Fruit fly (Drosophila melanogaster) whole organism, embryonic: ENCODE data around the gene Polr3G.

Experiments used
- Bgb ChIP-seq: fragments of 200-800 bp; sonication (Bioruptor generic); IDR thresholded peaks from 2 replicates; pipeline ENCODE4 v1.3.6; 2022; ENCODE audit warnings: missing biosample characterization, missing genetic modification characterization; ENCODE audit not compliant: partially characterized antibody
- CG10209 ChIP-seq: fragments of 200-800 bp; sonication (Bioruptor generic); optimal IDR thresholded peaks from 3 replicates; lab custom pipeline; 2017; ENCODE audit warnings: missing biosample characterization, mild to moderate bottlenecking, missing genetic modification characterization, missing genetic modification reagents
- CG13287 ChIP-seq: fragments of 200-800 bp; sonication (Bioruptor generic); IDR thresholded peaks from 2 replicates; pipeline ENCODE4 v1.3.6; 2022; ENCODE audit warnings: missing biosample characterization, missing genetic modification characterization; ENCODE audit not compliant: partially characterized antibody
- CG15601 ChIP-seq: fragments of 200-800 bp; sonication (Bioruptor generic); optimal IDR thresholded peaks from 3 replicates; lab custom pipeline; 2019; ENCODE audit warnings: missing biosample characterization, mild to moderate bottlenecking, missing genetic modification characterization, moderate library complexity
- CG18011 ChIP-seq: fragments of 200-800 bp; sonication (Bioruptor generic); optimal IDR thresholded peaks from 2 replicates; lab custom pipeline; 2017; ENCODE audit warnings: missing biosample characterization, missing genetic modification characterization, mild to moderate bottlenecking, moderate library complexity, missing genotype
- CG18476 ChIP-seq: fragments of 200-800 bp; sonication (Bioruptor generic); optimal IDR thresholded peaks from 2 replicates; lab custom pipeline; 2016; ENCODE audit warnings: missing biosample characterization, mild to moderate bottlenecking, missing genetic modification characterization
- CG6813 ChIP-seq: fragments of 200-800 bp; sonication (Bioruptor generic); optimal IDR thresholded peaks from 2 replicates; lab custom pipeline; 2017; ENCODE audit warnings: missing biosample characterization, missing genetic modification characterization, mild to moderate bottlenecking, moderate library complexity, missing genetic modification reagents
- CG8089 ChIP-seq: fragments of 200-800 bp; sonication (Bioruptor generic); optimal IDR thresholded peaks from 3 replicates; lab custom pipeline; 2016; ENCODE audit warnings: missing biosample characterization, missing genetic modification characterization
- CG8359 ChIP-seq: fragments of 200-800 bp; sonication (Bioruptor generic); optimal IDR thresholded peaks from 2 replicates; lab custom pipeline; 2017; ENCODE audit warnings: missing biosample characterization, mild to moderate bottlenecking, missing genetic modification characterization, borderline replicate concordance
- CG8388 ChIP-seq: fragments of 200-800 bp; sonication (Bioruptor generic); optimal IDR thresholded peaks from 2 replicates; lab custom pipeline; 2019; ENCODE audit warnings: missing biosample characterization, mild to moderate bottlenecking, missing genetic modification characterization, moderate library complexity
- D19B ChIP-seq: fragments of 200-800 bp; sonication (Bioruptor generic); optimal IDR thresholded peaks from 2 replicates; lab custom pipeline; 2017; ENCODE audit warnings: missing biosample characterization, mild to moderate bottlenecking, missing genetic modification characterization
- Deaf1 ChIP-seq: fragments of 200-800 bp; optimal IDR thresholded peaks from 3 replicates; lab custom pipeline; 2019; ENCODE audit warnings: missing biosample characterization, mild to moderate bottlenecking, missing genetic modification characterization, moderate library complexity
- Dref ChIP-seq: fragments of 200-800 bp; sonication (Bioruptor generic); IDR thresholded peaks from 2 replicates; pipeline ENCODE4 v1.3.6; 2022; ENCODE audit warnings: missing biosample characterization, missing genetic modification characterization
- Eip74EF ChIP-seq, 2 experiments: fragments of 200-800 bp in 1 of 2; fragments of >200 bp in 1 of 2; sonication (Bioruptor generic) in 1 of 2; optimal IDR thresholded peaks; 2 replicates each; lab custom pipeline; 2017 to 2019; ENCODE audit warnings: missing biosample characterization in 2 of 2, missing genetic modification characterization in 2 of 2, mild to moderate bottlenecking in 1 of 2, moderate library complexity in 1 of 2
- Gsc ChIP-seq: fragments of 200-800 bp; sonication (Bioruptor generic); IDR thresholded peaks from 2 replicates; pipeline ENCODE4 v1.3.6; 2022; ENCODE audit warnings: missing biosample characterization, missing genetic modification characterization
- HHEX ChIP-seq: fragments of 200-800 bp; sonication (Bioruptor generic); optimal IDR thresholded peaks from 3 replicates; lab custom pipeline; 2017; ENCODE audit warnings: missing biosample characterization, mild to moderate bottlenecking, missing genetic modification characterization, missing genetic modification reagents
- HLH3B ChIP-seq: fragments of 200-800 bp; sonication (Bioruptor generic); IDR thresholded peaks from 2 replicates; pipeline ENCODE4 v1.3.6; 2022; ENCODE audit warnings: missing biosample characterization, missing genetic modification characterization
- Hr39 ChIP-seq: fragments of >200 bp; optimal IDR thresholded peaks from 2 replicates; lab custom pipeline; 2017
- Hr78 ChIP-seq, 2 experiments: fragments of 200-800 bp in 1 of 2; fragments of >200 bp in 1 of 2; sonication (Bioruptor generic) in 1 of 2; optimal IDR thresholded peaks; 2 replicates each; lab custom pipeline; 2017 to 2019; ENCODE audit warnings: missing biosample characterization in 2 of 2, missing genetic modification characterization in 2 of 2, mild to moderate bottlenecking in 1 of 2, moderate library complexity in 1 of 2
- Oli ChIP-seq: fragments of 200-800 bp; sonication (Bioruptor generic); optimal IDR thresholded peaks from 2 replicates; lab custom pipeline; 2018; ENCODE audit warnings: missing biosample characterization, mild to moderate bottlenecking, missing genetic modification characterization, moderate library complexity
- Opbp ChIP-seq: fragments of 200-800 bp; sonication (Bioruptor generic); IDR thresholded peaks from 3 replicates; pipeline ENCODE4 v1.3.6; 2022; ENCODE audit warnings: missing biosample characterization, missing genetic modification characterization; ENCODE audit not compliant: partially characterized antibody
- Optix ChIP-seq: fragments of 200-800 bp; sonication (Bioruptor generic); IDR thresholded peaks from 3 replicates; pipeline ENCODE4 v1.3.6; 2022; ENCODE audit warnings: missing biosample characterization, missing genetic modification characterization
- Rfx ChIP-seq: fragments of 200-800 bp; sonication (Bioruptor generic); IDR thresholded peaks from 2 replicates; pipeline ENCODE4 v1.3.6; 2022; ENCODE audit warnings: missing biosample characterization, missing genetic modification characterization
- Sin3A ChIP-seq: fragments of >200 bp; optimal IDR thresholded peaks from 2 replicates; lab custom pipeline; 2018
- Taf1 ChIP-seq: fragments of 200-800 bp; sonication (Bioruptor generic); IDR thresholded peaks from 2 replicates; pipeline ENCODE4 v1.3.6; 2022; ENCODE audit warnings: missing biosample characterization, missing genetic modification characterization
- az2 ChIP-seq: fragments of 200-800 bp; sonication (Bioruptor generic); optimal IDR thresholded peaks from 3 replicates; lab custom pipeline; 2016; ENCODE audit warnings: missing biosample characterization, missing genetic modification characterization
- btn ChIP-seq: fragments of 200-800 bp; sonication (Bioruptor generic); optimal IDR thresholded peaks from 2 replicates; lab custom pipeline; 2016; ENCODE audit warnings: missing biosample characterization, missing genetic modification characterization
- chm ChIP-seq: fragments of 200-800 bp; sonication (Bioruptor generic); IDR thresholded peaks from 2 replicates; pipeline ENCODE4 v1.3.6; 2022; ENCODE audit warnings: missing biosample characterization, missing genetic modification characterization
- ci ChIP-seq: fragments of 200-800 bp; sonication (Bioruptor generic); IDR thresholded peaks from 3 replicates; pipeline ENCODE4 v1.3.6; 2022; ENCODE audit warnings: missing biosample characterization, missing genetic modification characterization
- da ChIP-seq: fragments of 200-800 bp; sonication (Bioruptor generic); optimal IDR thresholded peaks from 2 replicates; lab custom pipeline; 2016; ENCODE audit warnings: missing biosample characterization, missing genetic modification characterization
- danr ChIP-seq: fragments of 200-800 bp; sonication (Bioruptor generic); IDR thresholded peaks from 2 replicates; pipeline ENCODE4 v1.3.6; 2022; ENCODE audit warnings: missing biosample characterization, missing genetic modification characterization
- dmrt11E ChIP-seq: fragments of 200-800 bp; sonication (Bioruptor generic); optimal IDR thresholded peaks from 3 replicates; lab custom pipeline; 2018; ENCODE audit warnings: missing biosample characterization, mild to moderate bottlenecking, missing genetic modification characterization, moderate library complexity
- dmrt99B ChIP-seq: fragments of 200-800 bp; sonication (Bioruptor generic); optimal IDR thresholded peaks from 2 replicates; lab custom pipeline; 2018; ENCODE audit warnings: missing biosample characterization, mild to moderate bottlenecking, missing genetic modification characterization, moderate library complexity
- gro ChIP-seq: fragments of 200-800 bp; sonication (Bioruptor generic); optimal IDR thresholded peaks from 2 replicates; lab custom pipeline; 2016; ENCODE audit warnings: missing biosample characterization, missing genetic modification characterization
- gt ChIP-seq: fragments of 200-800 bp; sonication (Bioruptor generic); IDR thresholded peaks from 2 replicates; pipeline ENCODE4 v1.3.6; 2022; ENCODE audit warnings: missing biosample characterization, missing genetic modification characterization
- jumu ChIP-seq: fragments of 200-800 bp; sonication (Bioruptor generic); optimal IDR thresholded peaks from 3 replicates; lab custom pipeline; 2016; ENCODE audit warnings: missing biosample characterization, missing genetic modification characterization
- klu ChIP-seq: fragments of 200-800 bp; sonication (Bioruptor generic); IDR thresholded peaks from 2 replicates; pipeline ENCODE4 v1.3.6; 2022; ENCODE audit warnings: missing biosample characterization, missing genetic modification characterization
- nmo ChIP-seq: fragments of 200-800 bp; sonication (Bioruptor generic); optimal IDR thresholded peaks from 2 replicates; lab custom pipeline; 2018; ENCODE audit warnings: missing biosample characterization, mild to moderate bottlenecking, missing genetic modification characterization, moderate library complexity
- oc ChIP-seq: fragments of 200-800 bp; sonication (Bioruptor generic); optimal IDR thresholded peaks from 2 replicates; lab custom pipeline; 2018; ENCODE audit warnings: missing biosample characterization, mild to moderate bottlenecking, missing genetic modification characterization, moderate library complexity
- org-1 ChIP-seq: fragments of 200-800 bp; sonication (Bioruptor generic); optimal IDR thresholded peaks from 2 replicates; lab custom pipeline; 2017; ENCODE audit warnings: missing biosample characterization, missing genetic modification characterization
- pum ChIP-seq: fragments of 200-800 bp; sonication (Bioruptor generic); optimal IDR thresholded peaks from 2 replicates; lab custom pipeline; 2016; ENCODE audit warnings: missing biosample characterization, missing genetic modification characterization
- rib ChIP-seq: fragments of 200-800 bp; sonication (Bioruptor generic); IDR thresholded peaks from 2 replicates; pipeline ENCODE4 v1.3.6; 2022; ENCODE audit warnings: missing biosample characterization, missing genetic modification characterization
- sc ChIP-seq, 3 experiments: fragments of >200 bp in 2 of 3; fragments of 200-800 bp in 1 of 3; sonication (Bioruptor generic) in 1 of 3; optimal IDR thresholded peaks; 2 replicates in 2 of 3; 3 replicates in 1 of 3; lab custom pipeline; 2017; ENCODE audit warnings: mild to moderate bottlenecking in 1 of 3, missing biosample characterization in 1 of 3, missing genetic modification characterization in 1 of 3, missing genetic modification reagents in 1 of 3
- seq ChIP-seq: fragments of 200-800 bp; sonication (Bioruptor generic); IDR thresholded peaks from 2 replicates; pipeline ENCODE4 v1.3.6; 2022; ENCODE audit warnings: missing biosample characterization, missing genetic modification characterization
- sna ChIP-seq: fragments of 200-800 bp; sonication (Bioruptor generic); IDR thresholded peaks from 2 replicates; pipeline ENCODE4 v1.3.6; 2022; ENCODE audit warnings: missing biosample characterization, missing genetic modification characterization; ENCODE audit not compliant: partially characterized antibody
- tll ChIP-seq, 2 experiments: fragments of 200-800 bp in 1 of 2; fragments of >200 bp in 1 of 2; sonication (Bioruptor generic) in 1 of 2; optimal IDR thresholded peaks; 2 replicates each; lab custom pipeline; 2017 to 2019; ENCODE audit warnings: missing biosample characterization in 2 of 2, missing genetic modification characterization in 2 of 2, mild to moderate bottlenecking in 1 of 2, moderate library complexity in 1 of 2
- toy ChIP-seq: fragments of 200-800 bp; sonication (Bioruptor generic); IDR thresholded peaks from 2 replicates; pipeline ENCODE4 v1.3.6; 2022; ENCODE audit warnings: missing biosample characterization, missing genetic modification characterization
- unc-4 ChIP-seq: fragments of 200-800 bp; sonication (Bioruptor generic); IDR thresholded peaks from 2 replicates; pipeline ENCODE4 v1.3.6; 2022; ENCODE audit warnings: missing biosample characterization, missing genetic modification characterization; ENCODE audit not compliant: partially characterized antibody
- vvl ChIP-seq: fragments of 200-800 bp; sonication (Bioruptor generic); IDR thresholded peaks from 2 replicates; pipeline ENCODE4 v1.3.6; 2022; ENCODE audit warnings: missing biosample characterization, missing genetic modification characterization
- zfh2 ChIP-seq: fragments of 200-800 bp; sonication (Bioruptor generic); optimal IDR thresholded peaks from 2 replicates; lab custom pipeline; 2016; ENCODE audit warnings: missing biosample characterization, missing genetic modification characterization

Gene Polr3G

dm6 chr3L:17404646-17405045, 22.3 kb downstream of the Polr3G start (continued):
- TF ChIP-seq ci (GFP tag; lab: Robert Waterston, UW) (peak; percentile 55; the same call in 2 of the 3 replicates), zfh2 (GFP tag; lab: Kevin White, UChicago) (no peak), toy (GFP tag; lab: Robert Waterston, UW) (no peak), jumu (GFP tag; lab: Kevin White, UChicago) (no peak), Hr78 (GFP tag; optimal IDR thresholded peaks at IDR 0.05; lab: Kevin White, UChicago) (no peak), Opbp (no peak), Sin3A (lab: Kevin White, UChicago) (no peak), Deaf1 (tag; lab: Kevin White, UChicago) (no peak), Bgb (GFP tag; lab: Robert Waterston, UW) (no peak), klu (GFP tag; lab: Robert Waterston, UW) (no peak), Gsc (no peak), btn (GFP tag; lab: Kevin White, UChicago) (no peak), dmrt99B (peak; percentile 62), da (no peak), HHEX (GFP tag; lab: Kevin White, UChicago) (peak; percentile 28), org-1 (GFP tag; lab: Kevin White, UChicago) (peak; percentile 22), sna (GFP tag; lab: Robert Waterston, UW) (no peak), CG18011 (GFP tag; lab: Kevin White, UChicago) (no peak), CG8359 (GFP tag; lab: Kevin White, UChicago) (no peak), seq (GFP tag; lab: Robert Waterston, UW) (0 out of 2 replicates have a peak, but pooled peaks have one; percentile 18), CG8388 (GFP tag; lab: Kevin White, UChicago) (peak; percentile 96), Rfx (GFP tag; lab: Robert Waterston, UW) (peak; percentile 33; the same call in 1 of the 2 replicates), pum (GFP tag; lab: Kevin White, UChicago) (no peak), vvl (GFP tag; lab: Robert Waterston, UW) (no peak), oc (no peak), chm (GFP tag; lab: Robert Waterston, UW) (peak; percentile 20; the same call in 1 of the 2 replicates), CG13287 (GFP tag; lab: Robert Waterston, UW) (no peak), sc (optimal IDR thresholded peaks at IDR 0.05; lab: Kevin White, UChicago) (no peak), sc (GFP tag; optimal IDR thresholded peaks at IDR 0.05; lab: Kevin White, UChicago) (no peak), danr (GFP tag; lab: Robert Waterston, UW) (no peak), CG8089 (GFP tag; lab: Kevin White, UChicago) (no peak), tll (GFP tag; optimal IDR thresholded peaks at IDR 0.05; lab: Kevin White, UChicago) (no peak), gt (GFP tag; lab: Robert Waterston, UW) (no peak), HLH3B (GFP tag; lab: Robert Waterston, UW) (peak; percentile 51), unc-4 (GFP tag; lab: Robert Waterston, UW) (no peak), Optix (GFP tag; lab: Robert Waterston, UW) (no peak; the same call in 2 of the 3 replicates), nmo (GFP tag; lab: Kevin White, UChicago) (peak; percentile 56), Dref (no peak), dmrt11E (tag; lab: Kevin White, UChicago) (peak; percentile 42), az2 (GFP tag; lab: Kevin White, UChicago) (peak; percentile 32), CG18476 (GFP tag; lab: Kevin White, UChicago) (peak; percentile 46), D19B (GFP tag; lab: Kevin White, UChicago) (no peak), CG10209 (GFP tag; lab: Kevin White, UChicago) (no peak), gro (GFP tag; lab: Kevin White, UChicago) (no peak), CG6813 (GFP tag; lab: Kevin White, UChicago) (peak; percentile 12), rib (GFP tag; lab: Robert Waterston, UW) (no peak), Oli (tag; lab: Kevin White, UChicago) (peak; percentile 54), Taf1 (GFP tag; lab: Robert Waterston, UW) (no peak), CG15601 (tag; lab: Kevin White, UChicago) (peak; percentile 41), Hr39 (lab: Kevin White, UChicago) (no peak), Eip74EF (GFP tag; optimal IDR thresholded peaks at IDR 0.05; lab: Kevin White, UChicago) (no peak)
